Worm (Caenorhabditis elegans) whole organism, L4/young adult: Measurements from ENCODE around the gene Y43D4A.2.

Source experiments
- W03F9.2 ChIP-seq: fragments of 150-350 bp; optimal IDR thresholded peaks from 2 replicates; lab custom pipeline; 2014; ENCODE audit warnings: missing biosample characterization, missing genetic modification characterization
- dao-5 ChIP-seq: sonication (generic microtip); optimal IDR thresholded peaks from 2 replicates; lab custom pipeline; 2016; ENCODE audit warnings: missing genotype, missing genetic modification characterization, moderate library complexity, missing compliant biosample characterization
- him-1 ChIP-seq: sonication (generic microtip); optimal IDR thresholded peaks from 2 replicates; lab custom pipeline; 2016; ENCODE audit warnings: missing genotype, missing genetic modification reagents, missing genetic modification characterization, missing compliant biosample characterization

Gene Y43D4A.2

ce11 chrIV:16718651-16719050 is 37.0 kb downstream of the Y43D4A.2 start:
- no peak for TF ChIP-seq W03F9.2
- no peak for TF ChIP-seq dao-5
- no peak for TF ChIP-seq him-1 (tag; lab: Kevin White, UChicago)

ce11 chrIV:16710312-16710711 is 45.4 kb downstream of the Y43D4A.2 start:
- TF ChIP-seq dao-5 (no peak), W03F9.2 (no peak), him-1 (tag; lab: Kevin White, UChicago) (no peak)

ce11 chrIV:16709713-16710112 is 46.0 kb downstream of the Y43D4A.2 start:
- TF ChIP-seq dao-5 (no peak), him-1 (tag; lab: Kevin White, UChicago) (no peak), W03F9.2 (no peak)

- no peak for TF ChIP-seq dao-5
- TF ChIP-seq him-1 (tag; lab: Kevin White, UChicago): no peak
- TF ChIP-seq W03F9.2: no peak
Observed at ce11 chrIV:16706950-16707349, 48.7 kb downstream of the Y43D4A.2 start.

- TF ChIP-seq dao-5 (no peak), him-1 (tag; lab: Kevin White, UChicago) (no peak), W03F9.2 (no peak)
Observed at ce11 chrIV:16696422-16696821, 59.2 kb downstream of the Y43D4A.2 start.
